Fruit fly (Drosophila melanogaster) whole organism, embryonic: Measurements from ENCODE around the gene CG7551.

Source experiments
- Atf-2 ChIP-seq: fragments of 200-800 bp; sonication (Bioruptor generic); optimal IDR thresholded peaks from 2 replicates; lab custom pipeline; 2016; ENCODE audit warnings: missing biosample characterization, missing genetic modification characterization
- Bdp1 ChIP-seq: fragments of 200-800 bp; sonication (Bioruptor generic); optimal IDR thresholded peaks from 3 replicates; lab custom pipeline; 2016; ENCODE audit warnings: missing biosample characterization, missing genetic modification characterization
- Blimp-1 ChIP-seq: fragments of 200-800 bp; sonication (Bioruptor generic); optimal IDR thresholded peaks from 3 replicates; lab custom pipeline; 2018; ENCODE audit warnings: missing biosample characterization, missing genetic modification characterization, mild to moderate bottlenecking, moderate library complexity, missing genetic modification reagents
- CG10431 ChIP-seq: fragments of 200-800 bp; sonication (Bioruptor generic); optimal IDR thresholded peaks from 3 replicates; lab custom pipeline; 2018; ENCODE audit warnings: missing biosample characterization, mild to moderate bottlenecking, missing genetic modification characterization
- CG11560 ChIP-seq: fragments of 200-800 bp; sonication (Bioruptor generic); IDR thresholded peaks from 3 replicates; pipeline ENCODE4 v1.3.6; 2022; ENCODE audit warnings: missing biosample characterization, missing genetic modification characterization
- CG12071 ChIP-seq: fragments of 200-800 bp; sonication (Bioruptor generic); optimal IDR thresholded peaks from 3 replicates; lab custom pipeline; 2018; ENCODE audit warnings: missing biosample characterization, mild to moderate bottlenecking, missing genetic modification characterization
- CG12299 ChIP-seq: fragments of 200-800 bp; sonication (Bioruptor generic); optimal IDR thresholded peaks from 2 replicates; lab custom pipeline; 2018; ENCODE audit warnings: missing biosample characterization, mild to moderate bottlenecking, missing genetic modification characterization
- CG12659 ChIP-seq: fragments of 200-800 bp; sonication (Bioruptor generic); optimal IDR thresholded peaks from 3 replicates; lab custom pipeline; 2017; ENCODE audit warnings: mild to moderate bottlenecking, missing biosample characterization, missing genetic modification reagents, missing genetic modification characterization
- CG15011 ChIP-seq: fragments of 200-800 bp; sonication (Bioruptor generic); optimal IDR thresholded peaks from 3 replicates; lab custom pipeline; 2018; ENCODE audit warnings: missing biosample characterization, mild to moderate bottlenecking, missing genetic modification characterization
- CG15269 ChIP-seq: fragments of 200-800 bp; sonication (Bioruptor generic); optimal IDR thresholded peaks from 2 replicates; lab custom pipeline; 2018; ENCODE audit warnings: missing biosample characterization, mild to moderate bottlenecking, missing genetic modification characterization, moderate library complexity
- CG16779 ChIP-seq: fragments of 200-800 bp; sonication (Bioruptor generic); IDR thresholded peaks from 2 replicates; pipeline ENCODE4 v1.3.6; 2022; ENCODE audit warnings: missing biosample characterization, missing genetic modification characterization
- CG16813 ChIP-seq: fragments of 200-800 bp; sonication (Bioruptor generic); IDR thresholded peaks from 3 replicates; pipeline ENCODE4 v1.3.6; 2022; ENCODE audit warnings: missing biosample characterization, missing genetic modification characterization; ENCODE audit not compliant: partially characterized antibody
- CG17328 ChIP-seq: fragments of 200-800 bp; sonication (Bioruptor generic); IDR thresholded peaks from 2 replicates; pipeline ENCODE4 v1.3.6; 2022; ENCODE audit warnings: missing biosample characterization, missing genetic modification characterization
- CG1792 ChIP-seq: fragments of 200-800 bp; sonication (Bioruptor generic); optimal IDR thresholded peaks from 2 replicates; lab custom pipeline; 2016; ENCODE audit warnings: missing biosample characterization, missing genetic modification characterization
- CG18599 ChIP-seq: fragments of 200-800 bp; sonication (Bioruptor generic); optimal IDR thresholded peaks from 3 replicates; lab custom pipeline; 2017; ENCODE audit warnings: missing biosample characterization, missing genetic modification characterization, mild to moderate bottlenecking, moderate library complexity, missing genetic modification reagents
- CG31224 ChIP-seq: fragments of 200-800 bp; sonication (Bioruptor generic); IDR thresholded peaks from 2 replicates; pipeline ENCODE4 v1.3.6; 2022; ENCODE audit warnings: missing biosample characterization, missing genetic modification characterization
- CG32772 ChIP-seq: fragments of 200-800 bp; sonication (Bioruptor generic); IDR thresholded peaks from 2 replicates; pipeline ENCODE4 v1.3.6; 2022; ENCODE audit warnings: missing biosample characterization, missing genetic modification characterization
- CG3407 ChIP-seq: fragments of 200-800 bp; sonication (Bioruptor generic); optimal IDR thresholded peaks from 2 replicates; lab custom pipeline; 2018; ENCODE audit warnings: missing biosample characterization, mild to moderate bottlenecking, missing genetic modification characterization
- CG3726 ChIP-seq: fragments of 200-800 bp; sonication (Bioruptor generic); IDR thresholded peaks from 3 replicates; pipeline ENCODE4, ENCODE4 v1.3.6; 2022; ENCODE audit warnings: missing biosample characterization, missing genetic modification characterization
- CG5180 ChIP-seq: fragments of 200-800 bp; sonication (Bioruptor generic); optimal IDR thresholded peaks from 3 replicates; lab custom pipeline; 2017; ENCODE audit warnings: missing biosample characterization, missing genetic modification characterization, mild to moderate bottlenecking, moderate library complexity, missing genetic modification reagents
- CG6272 ChIP-seq: fragments of 200-800 bp; sonication (Bioruptor generic); IDR thresholded peaks from 2 replicates; pipeline ENCODE4 v1.3.6; 2022; ENCODE audit warnings: missing biosample characterization, missing genetic modification characterization
- CG8281 ChIP-seq: fragments of 200-800 bp; sonication (Bioruptor generic); optimal IDR thresholded peaks from 2 replicates; lab custom pipeline; 2018; ENCODE audit warnings: missing biosample characterization, mild to moderate bottlenecking, missing genetic modification characterization, moderate library complexity
- CG9876 ChIP-seq: fragments of 200-800 bp; sonication (Bioruptor generic); optimal IDR thresholded peaks from 2 replicates; lab custom pipeline; 2016; ENCODE audit warnings: missing biosample characterization, missing genetic modification characterization
- Gsc ChIP-seq: fragments of 200-800 bp; sonication (Bioruptor generic); IDR thresholded peaks from 2 replicates; pipeline ENCODE4 v1.3.6; 2022; ENCODE audit warnings: missing biosample characterization, missing genetic modification characterization
- HLH3B ChIP-seq: fragments of 200-800 bp; sonication (Bioruptor generic); IDR thresholded peaks from 2 replicates; pipeline ENCODE4 v1.3.6; 2022; ENCODE audit warnings: missing biosample characterization, missing genetic modification characterization
- Mrtf ChIP-seq: fragments of 200-800 bp; sonication (Bioruptor generic); IDR thresholded peaks from 3 replicates; pipeline ENCODE4 v1.3.6; 2022; ENCODE audit warnings: missing biosample characterization, missing genetic modification characterization
- NC2α ChIP-seq: fragments of 200-800 bp; sonication (Bioruptor generic); optimal IDR thresholded peaks from 2 replicates; lab custom pipeline; 2016; ENCODE audit warnings: missing biosample characterization, missing genetic modification characterization
- Nf-YA ChIP-seq: fragments of 200-800 bp; sonication (Bioruptor generic); IDR thresholded peaks from 2 replicates; pipeline ENCODE4 v1.3.6; 2022; ENCODE audit warnings: missing biosample characterization, missing genetic modification characterization
- Sin3A ChIP-seq: fragments of >200 bp; optimal IDR thresholded peaks from 2 replicates; lab custom pipeline; 2018
- Sox100B ChIP-seq: fragments of 200-800 bp; sonication (Bioruptor generic); optimal IDR thresholded peaks from 3 replicates; lab custom pipeline; 2018; ENCODE audit warnings: missing biosample characterization, mild to moderate bottlenecking, missing genetic modification characterization
- Tbp ChIP-seq: fragments of >200 bp; optimal IDR thresholded peaks from 2 replicates; lab custom pipeline; 2018; ENCODE audit warnings: missing biosample characterization, missing genetic modification characterization
- YL-1 ChIP-seq: fragments of 200-800 bp; sonication (Bioruptor generic); optimal IDR thresholded peaks from 3 replicates; lab custom pipeline; 2017; ENCODE audit warnings: missing biosample characterization, mild to moderate bottlenecking, missing genetic modification characterization
- ab ChIP-seq: fragments of 200-800 bp; sonication (Bioruptor generic); optimal IDR thresholded peaks from 2 replicates; lab custom pipeline; 2016; ENCODE audit warnings: missing biosample characterization, missing genetic modification characterization
- chinmo ChIP-seq: fragments of 200-800 bp; sonication (Bioruptor generic); IDR thresholded peaks from 4 replicates; pipeline ENCODE4 v1.3.6; 2022; ENCODE audit warnings: missing biosample characterization, missing genetic modification characterization; ENCODE audit not compliant: partially characterized antibody
- chm ChIP-seq: fragments of 200-800 bp; sonication (Bioruptor generic); IDR thresholded peaks from 2 replicates; pipeline ENCODE4 v1.3.6; 2022; ENCODE audit warnings: missing biosample characterization, missing genetic modification characterization
- cwo ChIP-seq: fragments of 200-800 bp; sonication (Bioruptor generic); optimal IDR thresholded peaks from 3 replicates; lab custom pipeline; 2017; ENCODE audit warnings: missing biosample characterization, missing genetic modification characterization, mild to moderate bottlenecking, moderate library complexity, missing genetic modification reagents
- dmrt99B ChIP-seq: fragments of 200-800 bp; sonication (Bioruptor generic); optimal IDR thresholded peaks from 2 replicates; lab custom pipeline; 2018; ENCODE audit warnings: missing biosample characterization, mild to moderate bottlenecking, missing genetic modification characterization, moderate library complexity
- ewg ChIP-seq: fragments of 200-800 bp; sonication (Bioruptor generic); optimal IDR thresholded peaks from 3 replicates; lab custom pipeline; 2017; ENCODE audit warnings: mild to moderate bottlenecking, missing biosample characterization, missing genetic modification reagents, missing genetic modification characterization
- fru ChIP-seq: fragments of >200 bp; optimal IDR thresholded peaks from 2 replicates; lab custom pipeline; 2017
- gsb ChIP-seq: fragments of 200-800 bp; sonication (Bioruptor generic); IDR thresholded peaks from 2 replicates; pipeline ENCODE4 v1.3.6; 2022; ENCODE audit warnings: missing biosample characterization, missing genetic modification characterization
- lov ChIP-seq, 2 experiments: fragments of 200-800 bp in 1 of 2; fragments of >200 bp in 1 of 2; sonication (Bioruptor generic) in 1 of 2; IDR thresholded peaks in 1 of 2; optimal IDR thresholded peaks in 1 of 2; 2 replicates in 1 of 2; 3 replicates in 1 of 2; pipeline versions ENCODE4 v1.3.6 to Lab custom; 2017 to 2022; ENCODE audit warnings: missing biosample characterization in 1 of 2, missing genetic modification characterization in 1 of 2
- luna ChIP-seq: fragments of 200-800 bp; sonication (Bioruptor generic); optimal IDR thresholded peaks from 2 replicates; lab custom pipeline; 2016; ENCODE audit warnings: missing biosample characterization, missing genetic modification characterization
- run ChIP-seq: fragments of 200-800 bp; sonication (Bioruptor generic); optimal IDR thresholded peaks from 3 replicates; lab custom pipeline; 2018; ENCODE audit warnings: missing biosample characterization, mild to moderate bottlenecking, missing genetic modification characterization
- sd ChIP-seq: fragments of 200-800 bp; sonication (Bioruptor generic); optimal IDR thresholded peaks from 3 replicates; lab custom pipeline; 2018; ENCODE audit warnings: missing biosample characterization, mild to moderate bottlenecking, missing genetic modification characterization, moderate library complexity
- slou ChIP-seq: fragments of 200-800 bp; sonication (Bioruptor generic); optimal IDR thresholded peaks from 3 replicates; lab custom pipeline; 2016; ENCODE audit warnings: missing biosample characterization, missing genetic modification characterization
- stc ChIP-seq: fragments of 200-800 bp; sonication (Bioruptor generic); IDR thresholded peaks from 2 replicates; pipeline ENCODE4 v1.3.6; 2022; ENCODE audit warnings: missing biosample characterization, missing genetic modification characterization
- tio ChIP-seq: fragments of 200-800 bp; sonication (Bioruptor generic); optimal IDR thresholded peaks from 2 replicates; lab custom pipeline; 2017; ENCODE audit warnings: missing biosample characterization, missing genetic modification characterization, inconsistent platforms
- tna ChIP-seq: fragments of 200-800 bp; sonication (Bioruptor generic); IDR thresholded peaks from 2 replicates; pipeline ENCODE4 v1.3.6; 2022; ENCODE audit warnings: missing biosample characterization, missing genetic modification characterization; ENCODE audit not compliant: partially characterized antibody
- toy ChIP-seq: fragments of 200-800 bp; sonication (Bioruptor generic); IDR thresholded peaks from 2 replicates; pipeline ENCODE4 v1.3.6; 2022; ENCODE audit warnings: missing biosample characterization, missing genetic modification characterization
- zfh1 ChIP-seq: fragments of 200-800 bp; sonication (Bioruptor generic); IDR thresholded peaks from 3 replicates; pipeline ENCODE4 v1.3.6; 2022; ENCODE audit warnings: missing biosample characterization, missing genetic modification characterization

Gene CG7551

DNA sequence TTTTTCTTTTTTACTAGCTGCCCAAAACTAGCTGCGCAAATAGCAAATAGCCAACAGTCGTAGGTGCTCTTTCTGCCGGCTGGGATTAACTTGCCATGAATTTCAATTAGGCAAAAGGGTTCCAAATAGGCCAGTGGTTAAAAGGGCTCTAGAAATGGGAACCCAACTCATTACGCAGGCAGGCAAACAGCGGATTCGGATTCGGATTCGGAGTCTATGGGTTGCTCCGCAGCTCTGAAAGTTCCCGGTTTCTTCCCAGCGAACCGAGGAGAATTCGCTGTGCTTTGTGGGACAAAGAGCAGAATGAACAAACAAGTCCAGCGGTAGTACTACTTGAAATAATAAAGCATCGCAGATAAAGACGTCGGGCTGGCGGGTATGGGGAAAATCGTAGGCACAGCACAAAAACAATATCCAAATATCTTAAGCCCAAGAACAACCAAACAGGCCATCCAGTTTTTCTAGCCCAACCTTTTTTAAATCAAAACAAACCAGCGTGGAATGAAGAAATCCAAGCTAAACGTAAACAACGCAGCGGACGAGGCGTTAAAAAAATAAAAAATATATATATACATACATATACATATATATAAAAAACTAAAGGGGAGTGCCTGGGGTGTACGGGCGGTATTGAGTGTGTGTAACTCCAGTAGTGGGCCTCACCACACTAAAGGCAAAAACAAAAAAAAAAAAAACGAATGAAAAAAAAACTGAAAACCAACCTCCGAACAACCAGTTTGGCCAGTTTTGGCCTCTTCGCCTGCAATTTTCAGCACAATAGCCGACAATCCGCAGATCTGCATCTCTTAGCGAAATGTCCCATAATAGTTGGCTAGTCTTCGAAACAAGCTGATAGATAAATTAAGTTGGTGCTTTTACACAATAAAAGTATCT lies 16.2 kb upstream of the CG7551 start (continued):
- TF ChIP-seq HLH3B (GFP tag; lab: Robert Waterston, UW) (0 out of 2 replicates have a peak, but pooled peaks have one; percentile 5), CG18599 (GFP tag; lab: Kevin White, UChicago) (peak; percentile 38), CG8281 (tag; lab: Kevin White, UChicago) (no peak), lov (optimal IDR thresholded peaks at IDR 0.05; lab: Kevin White, UChicago) (no peak), lov (GFP tag; IDR thresholded peaks at IDR 0.05; lab: Robert Waterston, UW) (no peak), Sin3A (lab: Kevin White, UChicago) (no peak), zfh1 (no peak), ab (GFP tag; lab: Kevin White, UChicago) (no peak), CG6272 (no peak), CG12299 (tag; lab: Kevin White, UChicago) (no peak), Mrtf (GFP tag; lab: Robert Waterston, UW) (no peak), sd (tag; lab: Kevin White, UChicago) (peak; percentile 30), CG15269 (tag; lab: Kevin White, UChicago) (peak; percentile 29), gsb (GFP tag; lab: Robert Waterston, UW) (no peak), slou (GFP tag; lab: Kevin White, UChicago) (no peak), CG32772 (no peak), CG9876 (GFP tag; lab: Kevin White, UChicago) (no peak), tna (GFP tag; lab: Robert Waterston, UW) (no peak), CG16779 (GFP tag; lab: Robert Waterston, UW) (no peak), Blimp-1 (no peak), stc (GFP tag; lab: Robert Waterston, UW) (no peak), CG15011 (GFP tag; lab: Kevin White, UChicago) (no peak), CG10431 (GFP tag; lab: Kevin White, UChicago) (no peak), ewg (GFP tag; lab: Kevin White, UChicago) (no peak), Atf-2 (GFP tag; lab: Kevin White, UChicago) (no peak), CG12659 (no peak), CG3726 (GFP tag; lab: Robert Waterston, UW) (no peak), CG17328 (no peak), CG16813 (GFP tag; lab: Robert Waterston, UW) (no peak), CG12071 (peak; percentile 35), CG1792 (GFP tag; lab: Kevin White, UChicago) (no peak), Bdp1 (GFP tag; lab: Kevin White, UChicago) (no peak), NC2α (GFP tag; lab: Kevin White, UChicago) (no peak), CG31224 (GFP tag; lab: Robert Waterston, UW) (no peak), toy (GFP tag; lab: Robert Waterston, UW) (no peak), run (tag; lab: Kevin White, UChicago) (no peak), Sox100B (GFP tag; lab: Kevin White, UChicago) (no peak), luna (GFP tag; lab: Kevin White, UChicago) (no peak), chinmo (GFP tag; lab: Robert Waterston, UW) (0 out of 4 replicates have a peak, but pooled peaks have one; percentile 31), YL-1 (GFP tag; lab: Kevin White, UChicago) (no peak), Nf-YA (GFP tag; lab: Robert Waterston, UW) (no peak), fru (no peak), chm (GFP tag; lab: Robert Waterston, UW) (0 out of 2 replicates have a peak, but pooled peaks have one; percentile 36), cwo (GFP tag; lab: Kevin White, UChicago) (no peak), CG5180 (GFP tag; lab: Kevin White, UChicago) (no peak), CG3407 (GFP tag; lab: Kevin White, UChicago) (no peak), Tbp (no peak), Gsc (GFP tag; lab: Robert Waterston, UW) (no peak), tio (GFP tag; lab: Kevin White, UChicago) (no peak), dmrt99B (tag; lab: Kevin White, UChicago) (no peak), CG11560 (no peak)
